Fruit fly (Drosophila melanogaster): ENCODE results near the gene Fdx1.

The Fdx1 gene

dm6 chr3L:9349314-9349733 lies 21.7 kb downstream of the Fdx1 start, which contains the start of gene PGRP-LF (continued):
- no peak for TF ChIP-seq Abd-B (GFP tag; optimal IDR thresholded peaks at IDR 0.05)
- no peak for TF ChIP-seq GATAd (GFP tag; optimal IDR thresholded peaks at IDR 0.05)
- peak; percentile 17 for TF ChIP-seq sv (GFP tag; optimal IDR thresholded peaks at IDR 0.05)
- TF ChIP-seq CG9705 (GFP tag; optimal IDR thresholded peaks at IDR 0.05), result no peak
- peak; percentile 52 for TF ChIP-seq h (GFP tag; optimal IDR thresholded peaks at IDR 0.05)
- no peak for TF ChIP-seq pan (optimal IDR thresholded peaks at IDR 0.05)
- TF ChIP-seq Hr83 (GFP tag; optimal IDR thresholded peaks at IDR 0.05; ENCODE audit: poor library complexity, severe bottlenecking), result peak; percentile 36
- peak; percentile 19 for TF ChIP-seq Hnf4 (GFP tag; optimal IDR thresholded peaks at IDR 0.05)
- no peak for TF ChIP-seq Dfd (GFP tag; optimal IDR thresholded peaks at IDR 0.05)
- no peak for TF ChIP-seq usp (GFP tag; optimal IDR thresholded peaks at IDR 0.05)
- peak; percentile 57 for TF ChIP-seq brk (GFP tag; optimal IDR thresholded peaks at IDR 0.05)
- no peak for TF ChIP-seq Mio (GFP tag; optimal IDR thresholded peaks at IDR 0.05)

- TF ChIP-seq CG9705 (GFP tag; optimal IDR thresholded peaks at IDR 0.05) (no peak), psq (GFP tag; optimal IDR thresholded peaks at IDR 0.05) (no peak), Dif (GFP tag; optimal IDR thresholded peaks at IDR 0.05; ENCODE audit: partially characterized antibody) (no peak)
These were observed 25.9 kb downstream of the Fdx1 start for dm6 chr3L:9345157-9345556.

- no peak for TF ChIP-seq br (GFP tag; optimal IDR thresholded peaks at IDR 0.05)
- no peak for TF ChIP-seq ey (GFP tag; optimal IDR thresholded peaks at IDR 0.05)
- TF ChIP-seq Rel (GFP tag; optimal IDR thresholded peaks at IDR 0.05), result no peak
- peak; percentile 96 for TF ChIP-seq Rel (tag; optimal IDR thresholded peaks at IDR 0.05)
- TF ChIP-seq Hr78 (GFP tag; optimal IDR thresholded peaks at IDR 0.05), result no peak
- no peak for TF ChIP-seq Vsx2 (GFP tag; optimal IDR thresholded peaks at IDR 0.05; ENCODE audit: partially characterized antibody)
- no peak for TF ChIP-seq OdsH (GFP tag; optimal IDR thresholded peaks at IDR 0.05)
These were observed 27.1 kb downstream of the Fdx1 start for dm6 chr3L:9343963-9344362.

dm6 chr3L:9340839-9341238 lies 30.2 kb downstream of the Fdx1 start:
- TF ChIP-seq tai (GFP tag; optimal IDR thresholded peaks at IDR 0.05) (no peak), sage (GFP tag; optimal IDR thresholded peaks at IDR 0.05) (no peak), Rel (GFP tag; optimal IDR thresholded peaks at IDR 0.05) (no peak), Rel (tag; optimal IDR thresholded peaks at IDR 0.05) (peak; percentile 51), N (GFP tag; optimal IDR thresholded peaks at IDR 0.05) (peak; percentile 15)

dm6 chr3L:9340232-9340631 lies 30.8 kb downstream of the Fdx1 start:
- TF ChIP-seq Rel (GFP tag; optimal IDR thresholded peaks at IDR 0.05) (no peak), Rel (tag; optimal IDR thresholded peaks at IDR 0.05) (peak; percentile 33), Sp1 (GFP tag; optimal IDR thresholded peaks at IDR 0.05) (no peak), h (GFP tag; optimal IDR thresholded peaks at IDR 0.05) (peak; percentile 3), CrebA (GFP tag; optimal IDR thresholded peaks at IDR 0.05; ENCODE audit: borderline replicate concordance) (no peak), Vsx2 (GFP tag; optimal IDR thresholded peaks at IDR 0.05; ENCODE audit: partially characterized antibody) (peak; percentile 40), CG32264 (GFP tag; optimal IDR thresholded peaks at IDR 0.05) (no peak), rgr (GFP tag; optimal IDR thresholded peaks at IDR 0.05) (no peak), Dfd (GFP tag; optimal IDR thresholded peaks at IDR 0.05) (no peak), dsf (GFP tag; optimal IDR thresholded peaks at IDR 0.05; ENCODE audit: borderline replicate concordance) (no peak), pan (optimal IDR thresholded peaks at IDR 0.05) (no peak), dl (GFP tag; optimal IDR thresholded peaks at IDR 0.05; ENCODE audit: insufficient read depth in 1 of 2, partially characterized antibody in 2 of 2) (peak in 1 of 2 experiments; percentile 8), foxo (GFP tag; optimal IDR thresholded peaks at IDR 0.05) (no peak), Dif (GFP tag; optimal IDR thresholded peaks at IDR 0.05; ENCODE audit: partially characterized antibody) (peak; percentile 27)

- no peak for TF ChIP-seq fru (GFP tag; optimal IDR thresholded peaks at IDR 0.05)
- TF ChIP-seq CG32264 (GFP tag; optimal IDR thresholded peaks at IDR 0.05), result no peak
- TF ChIP-seq brk (GFP tag; optimal IDR thresholded peaks at IDR 0.05), result no peak
- no peak for TF ChIP-seq Abd-B (GFP tag; optimal IDR thresholded peaks at IDR 0.05)
These were observed 32.0 kb downstream of the Fdx1 start for dm6 chr3L:9339021-9339420.
